Worm (Caenorhabditis elegans): ENCODE results near the gene pals-27.

Gene pals-27

DNA sequence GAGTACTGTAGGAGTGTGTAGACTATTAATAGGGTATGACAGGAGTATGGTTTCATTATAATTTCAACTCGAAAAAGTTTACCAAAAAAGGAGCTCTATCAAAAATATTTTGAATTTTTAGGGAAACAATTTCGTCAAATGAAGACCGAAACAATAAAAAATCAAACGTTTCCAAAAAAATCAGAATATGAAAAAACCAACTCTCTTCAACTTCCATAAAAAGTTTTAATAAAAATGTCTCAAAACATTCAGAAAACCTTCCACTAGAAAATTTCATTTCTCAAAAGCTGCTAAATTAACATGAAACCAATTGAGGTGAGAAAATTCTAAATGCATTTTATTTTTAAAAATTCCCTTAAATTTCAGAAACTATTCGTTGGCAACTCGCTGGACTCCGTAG, 10.9 kb upstream of the pals-27 start, which contains the start of gene ckb-3:
Gene ckb-3 (plus strand): TSS at position 301 of the 400 bp plus-strand sequence.
- no peak for TF ChIP-seq dve-1 (tag; optimal IDR thresholded peaks at IDR 0.05; ENCODE audit: insufficient read depth)
- TF ChIP-seq jun-1 (tag; optimal IDR thresholded peaks at IDR 0.05) = no peak
- no peak for TF ChIP-seq unc-130 (GFP tag; optimal IDR thresholded peaks at IDR 0.05)
- TF ChIP-seq daf-8 (GFP tag; IDR thresholded peaks at IDR 0.05) = no peak
- TF ChIP-seq snpc-1.2 (GFP tag; IDR thresholded peaks at IDR 0.05) = no peak
- TF ChIP-seq Y5F2A.4 (GFP tag; optimal IDR thresholded peaks at IDR 0.05) = no peak
- no peak for TF ChIP-seq skn-1 (tag; optimal IDR thresholded peaks at IDR 0.05)
- TF ChIP-seq ZK337.2 (GFP tag; IDR thresholded peaks at IDR 0.05) = no peak
- no peak for TF ChIP-seq mxl-3 (GFP tag; optimal IDR thresholded peaks at IDR 0.05)

DNA sequence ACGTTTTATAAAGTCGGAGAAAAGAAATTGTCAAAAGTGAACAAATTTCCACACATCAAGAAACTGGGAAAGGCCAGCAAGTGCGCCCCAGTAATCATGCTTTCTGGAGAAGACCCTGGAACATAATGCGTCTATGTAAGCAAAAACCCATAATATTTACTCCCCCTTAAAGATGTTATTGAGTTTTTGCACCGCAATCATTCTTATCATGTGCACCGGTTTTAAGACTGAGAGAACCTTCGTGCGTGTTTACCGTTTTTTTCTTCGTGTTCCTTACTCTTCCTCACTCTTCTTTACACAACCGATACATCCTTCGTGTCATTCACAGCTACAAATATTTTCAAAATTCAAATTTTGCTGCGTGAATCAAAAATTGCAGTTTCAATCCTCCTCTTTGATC, 8.5 kb upstream of the pals-27 start:
- TF ChIP-seq skn-1 (tag; optimal IDR thresholded peaks at IDR 0.05) (no peak), tra-1 (GFP tag; IDR thresholded peaks at IDR 0.05) (no peak), daf-16 (GFP tag; optimal IDR thresholded peaks at IDR 0.05) (no peak), daf-16 (tag; optimal IDR thresholded peaks at IDR 0.05) (peak; percentile 97), pqm-1 (tag; optimal IDR thresholded peaks at IDR 0.05) (no peak)

DNA sequence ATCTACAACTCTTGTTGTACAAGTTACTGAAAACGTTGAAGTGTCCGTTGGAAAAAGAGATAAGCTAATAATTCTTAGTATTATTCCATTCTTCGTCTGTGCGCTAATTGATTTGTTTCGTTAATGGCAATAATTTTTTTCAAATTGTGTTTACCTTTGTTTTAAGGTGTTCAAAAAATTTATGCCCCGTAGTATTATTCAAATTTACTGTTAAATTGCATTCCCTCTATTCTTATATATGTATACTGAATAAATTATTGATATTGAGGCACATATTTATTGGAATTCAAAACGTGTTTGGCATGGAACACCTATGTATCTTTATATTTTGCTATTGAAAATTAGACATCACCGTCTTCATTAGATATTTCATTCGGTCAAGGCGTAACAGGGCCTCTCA, 6.6 kb upstream of the pals-27 start, which contains the start of gene pals-26:
Gene pals-26 (plus strand): TSS at position 301 of the 400 bp plus-strand sequence.
- no peak for TF ChIP-seq madf-9 (GFP tag; conservative IDR thresholded peaks at IDR 0.05)
- no peak for TF ChIP-seq Y75B8A.6 (GFP tag; IDR thresholded peaks at IDR 0.05)
- TF ChIP-seq D1046.2 (GFP tag; IDR thresholded peaks at IDR 0.05) = no peak
- TF ChIP-seq ceh-62 (tag; optimal IDR thresholded peaks at IDR 0.05) = no peak
- TF ChIP-seq nhr-102 (tag; optimal IDR thresholded peaks at IDR 0.05) = no peak
- no peak for TF ChIP-seq nhr-76 (tag; optimal IDR thresholded peaks at IDR 0.05)
- TF ChIP-seq zfp-3 (GFP tag; conservative IDR thresholded peaks at IDR 0.05) = no peak
- no peak for TF ChIP-seq jun-1 (tag; optimal IDR thresholded peaks at IDR 0.05)
- TF ChIP-seq fkh-10 (GFP tag; optimal IDR thresholded peaks at IDR 0.05) = no peak
- no peak for TF ChIP-seq unc-130 (GFP tag; optimal IDR thresholded peaks at IDR 0.05)
- no peak for TF ChIP-seq lin-13 (GFP tag; optimal IDR thresholded peaks at IDR 0.05)
- no peak for TF ChIP-seq ama-1 (optimal IDR thresholded peaks at IDR 0.05)
- no peak for TF ChIP-seq arid-1 (GFP tag; conservative IDR thresholded peaks at IDR 0.05)
- TF ChIP-seq snpc-1.2 (GFP tag; IDR thresholded peaks at IDR 0.05) = no peak

DNA sequence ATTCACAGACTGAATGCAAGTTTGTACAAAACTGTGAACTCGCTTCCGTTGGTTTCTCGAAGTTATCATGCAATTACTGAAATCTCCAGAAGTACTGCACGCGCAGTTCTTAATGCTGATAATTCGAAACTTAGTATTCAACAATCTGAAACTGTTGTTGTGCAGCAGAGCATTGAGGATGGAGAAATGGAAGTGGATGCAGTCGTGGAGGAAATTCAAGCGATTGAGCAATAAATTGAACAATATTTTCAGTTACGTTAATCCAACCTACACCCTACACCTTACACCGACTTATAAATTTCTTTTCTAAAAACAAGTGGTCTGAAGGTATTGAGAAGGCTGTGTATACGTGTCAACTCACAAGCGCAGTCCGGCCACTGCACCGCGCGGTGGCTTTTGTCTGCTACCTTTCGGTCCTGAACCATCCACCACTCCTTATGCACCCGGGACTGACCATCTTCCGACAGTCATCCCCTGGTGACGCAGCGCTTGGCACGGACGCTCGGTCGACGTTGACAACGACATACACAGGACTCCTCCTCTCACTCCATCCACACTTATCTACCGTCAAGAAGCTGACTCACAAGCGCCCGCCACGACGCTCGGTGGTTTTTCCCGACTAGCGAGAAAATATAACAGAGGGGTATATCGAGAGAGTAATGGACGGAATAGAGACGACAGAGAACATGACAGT, 2.7 kb upstream of the pals-27 start:
- TF ChIP-seq madf-9 (GFP tag; conservative IDR thresholded peaks at IDR 0.05) = peak; percentile 56; the same call in 1 of the 2 replicates
- peak; percentile 69 for TF ChIP-seq nhr-111 (GFP tag; optimal IDR thresholded peaks at IDR 0.05)
- TF ChIP-seq mxl-3 (GFP tag; optimal IDR thresholded peaks at IDR 0.05) = peak; percentile 48
- TF ChIP-seq F44E2.7 (GFP tag; IDR thresholded peaks at IDR 0.05) = peak; percentile 68; the same call in 1 of the 2 replicates
- TF ChIP-seq Y48G9A.11 (GFP tag; IDR thresholded peaks at IDR 0.05) = 0 out of 2 replicates have a peak, but pooled peaks have one; percentile 7
- TF ChIP-seq hlh-30 (tag; optimal IDR thresholded peaks at IDR 0.05; ENCODE audit: insufficient read depth) = peak; percentile 34
- peak; percentile 46; the same call in 1 of the 2 replicates for TF ChIP-seq zip-11 (GFP tag; IDR thresholded peaks at IDR 0.05)
- peak; percentile 75; the same call in 1 of the 2 replicates for TF ChIP-seq dmd-8 (GFP tag; IDR thresholded peaks at IDR 0.05)
- TF ChIP-seq mes-2 (tag; optimal IDR thresholded peaks at IDR 0.05; ENCODE audit: poor library complexity, severe bottlenecking) = peak; percentile 62
- peak; percentile 69 for TF ChIP-seq rbr-2 (tag; optimal IDR thresholded peaks at IDR 0.05)
- TF ChIP-seq ceh-44 (GFP tag; IDR thresholded peaks at IDR 0.05) = peak; percentile 37; the same call in 1 of the 2 replicates
- peak; percentile 78 for TF ChIP-seq nhr-41 (GFP tag; IDR thresholded peaks at IDR 0.05)
- TF ChIP-seq duxl-1 (tag; optimal IDR thresholded peaks at IDR 0.05; ENCODE audit: poor library complexity) = peak; percentile 79
- 0 out of 2 replicates have a peak, but pooled peaks have one; percentile 56 for TF ChIP-seq mxl-2 (GFP tag; conservative IDR thresholded peaks at IDR 0.05)
- TF ChIP-seq lsy-2 (tag; optimal IDR thresholded peaks at IDR 0.05) = peak in 1 of 2 experiments; percentile 64
- 0 out of 2 replicates have a peak, but pooled peaks have one; percentile 43 for TF ChIP-seq vab-7 (GFP tag; IDR thresholded peaks at IDR 0.05)
- peak; percentile 79 for TF ChIP-seq nhr-25 (tag; optimal IDR thresholded peaks at IDR 0.05; ENCODE audit: borderline replicate concordance, insufficient read depth)
- peak; percentile 30; the same call in 1 of the 2 replicates for TF ChIP-seq snpc-1.2 (GFP tag; IDR thresholded peaks at IDR 0.05)
- TF ChIP-seq php-3 (GFP tag; IDR thresholded peaks at IDR 0.05) = peak; percentile 48
- TF ChIP-seq lin-29 (GFP tag; IDR thresholded peaks at IDR 0.05) = 0 out of 2 replicates have a peak, but pooled peaks have one; percentile 16
- TF ChIP-seq ceh-20 (GFP tag; IDR thresholded peaks at IDR 0.05) = peak; percentile 73
- TF ChIP-seq F37D6.2 (tag; optimal IDR thresholded peaks at IDR 0.05) = peak; percentile 34
- TF ChIP-seq tra-1 (GFP tag; IDR thresholded peaks at IDR 0.05) = peak; percentile 64
